Worm (Caenorhabditis elegans) whole organism, L1 larva: ENCODE results near the gene W02B12.13.

Experiments
- F16B12.6 ChIP-seq: fragments of 150-350 bp; optimal IDR thresholded peaks from 2 replicates; lab custom pipeline; 2014; ENCODE audit warnings: missing biosample characterization, missing genetic modification characterization
- Y116A8C.19 ChIP-seq: sonication (generic microtip); optimal IDR thresholded peaks from 2 replicates; lab custom pipeline; 2016; ENCODE audit warnings: missing compliant biosample characterization, missing genetic modification characterization, borderline replicate concordance
- aly-2 ChIP-seq: fragments of 150-350 bp; optimal IDR thresholded peaks from 2 replicates; lab custom pipeline; 2014; ENCODE audit warnings: missing biosample characterization, missing genetic modification characterization
- blmp-1 ChIP-seq: fragments of 150-350 bp; optimal IDR thresholded peaks from 2 replicates; lab custom pipeline; 2014; ENCODE audit warnings: missing biosample characterization, missing genetic modification characterization
- ceh-8 ChIP-seq: fragments of 200-800 bp; sonication (Bioruptor generic); optimal IDR thresholded peaks from 2 replicates; lab custom pipeline; 2018; ENCODE audit warnings: mild to moderate bottlenecking, missing genetic modification characterization, moderate library complexity, missing compliant biosample characterization
- ceh-90 ChIP-seq: sonication (generic microtip); optimal IDR thresholded peaks from 2 replicates; lab custom pipeline; 2016; ENCODE audit warnings: missing genetic modification characterization, missing compliant biosample characterization
- ces-1 ChIP-seq: fragments of 150-350 bp; optimal IDR thresholded peaks from 2 replicates; lab custom pipeline; 2014; ENCODE audit warnings: missing biosample characterization, missing genetic modification reagents, missing genetic modification characterization
- dpl-1 ChIP-seq, 3 experiments: fragments of 150-350 bp in 2 of 3; sonication (generic microtip) in 1 of 3; optimal IDR thresholded peaks; 2 replicates each; lab custom pipeline; 2014 to 2017; ENCODE audit warnings: missing biosample characterization in 3 of 3, missing genetic modification characterization in 3 of 3, missing genetic modification reagents in 3 of 3
- efl-1 ChIP-seq, 4 experiments: fragments of 150-350 bp; optimal IDR thresholded peaks in 3 of 4; peaks in 1 of 4; 1 replicate in 1 of 4; 2 replicates in 3 of 4; lab custom pipeline; 2014; ENCODE audit warnings: missing biosample characterization in 2 of 4, missing genetic modification characterization in 2 of 4, missing genetic modification reagents in 2 of 4
- egl-13 ChIP-seq: sonication (generic microtip); optimal IDR thresholded peaks from 2 replicates; lab custom pipeline; 2016; ENCODE audit warnings: missing genotype, missing genetic modification reagents, missing genetic modification characterization, missing compliant biosample characterization
- elt-3 ChIP-seq, 6 experiments: fragments of 150-350 bp in 1 of 6; sonication (generic microtip); optimal IDR thresholded peaks; 2 replicates each; lab custom pipeline; 2017 to 2018; ENCODE audit warnings: missing biosample characterization in 6 of 6, missing genetic modification characterization in 6 of 6, inconsistent platforms in 1 of 6
- ets-5 ChIP-seq: fragments of 200-800 bp; sonication (Bioruptor generic); IDR thresholded peaks from 2 replicates; pipeline ENCODE4 v1.3.6; 2022; ENCODE audit warnings: missing genetic modification characterization, missing compliant biosample characterization
- fkh-4 ChIP-seq: sonication (generic microtip); optimal IDR thresholded peaks from 2 replicates; lab custom pipeline; 2016; ENCODE audit warnings: missing compliant biosample characterization, missing genetic modification characterization, borderline replicate concordance
- fkh-8 ChIP-seq: sonication (generic microtip); optimal IDR thresholded peaks from 2 replicates; lab custom pipeline; 2016; ENCODE audit warnings: mild to moderate bottlenecking, missing genetic modification characterization, missing compliant biosample characterization
- grh-1 ChIP-seq: fragments of 200-800 bp; sonication (Bioruptor generic); IDR thresholded peaks from 2 replicates; pipeline ENCODE4 v1.3.6; 2022; ENCODE audit warnings: missing genetic modification reagents, missing genetic modification characterization, missing compliant biosample characterization
- hlh-17 ChIP-seq: fragments of 200-800 bp; sonication (Bioruptor generic); optimal IDR thresholded peaks from 2 replicates; lab custom pipeline; 2018; ENCODE audit warnings: missing genetic modification characterization, mild to moderate bottlenecking, missing compliant biosample characterization, moderate library complexity, borderline replicate concordance
- hpl-2 ChIP-seq: fragments of 150-350 bp; optimal IDR thresholded peaks from 2 replicates; lab custom pipeline; 2014; ENCODE audit warnings: missing biosample characterization, missing genetic modification reagents, missing genetic modification characterization
- irx-1 ChIP-seq: sonication (generic microtip); optimal IDR thresholded peaks from 2 replicates; lab custom pipeline; 2016; ENCODE audit warnings: missing genetic modification characterization, missing compliant biosample characterization
- isw-1 ChIP-seq: fragments of 200-800 bp; sonication (Bioruptor generic); IDR thresholded peaks from 2 replicates; pipeline ENCODE4 v1.3.6; 2022; ENCODE audit warnings: missing genetic modification characterization, missing compliant biosample characterization
- lin-14 ChIP-seq: fragments of 200-800 bp; sonication (Bioruptor generic); optimal IDR thresholded peaks from 2 replicates; lab custom pipeline; 2018; ENCODE audit warnings: mild to moderate bottlenecking, missing genetic modification characterization, moderate library complexity, missing compliant biosample characterization
- lin-35 ChIP-seq, 2 experiments: fragments of 150-350 bp; optimal IDR thresholded peaks; 2 replicates each; lab custom pipeline; 2014; ENCODE audit warnings: missing biosample characterization in 2 of 2, missing genetic modification characterization in 2 of 2, missing genetic modification reagents in 2 of 2
- lsy-2 ChIP-seq, 2 experiments: fragments of 150-350 bp; optimal IDR thresholded peaks; 2 replicates each; lab custom pipeline; 2014; ENCODE audit warnings: missing biosample characterization in 2 of 2, missing genetic modification characterization in 2 of 2
- mab-9 ChIP-seq: fragments of 200-800 bp; sonication (Bioruptor generic); IDR thresholded peaks from 2 replicates; pipeline ENCODE4 v1.3.6; 2022; ENCODE audit warnings: missing genetic modification reagents, missing genetic modification characterization, missing compliant biosample characterization
- mdl-1 ChIP-seq, 2 experiments: fragments of 150-350 bp; optimal IDR thresholded peaks; 2 replicates each; lab custom pipeline; 2014 to 2017; ENCODE audit warnings: missing biosample characterization in 2 of 2, missing genetic modification characterization in 2 of 2, inconsistent platforms in 1 of 2
- mef-2 ChIP-seq: fragments of 150-350 bp; optimal IDR thresholded peaks from 2 replicates; lab custom pipeline; 2014; ENCODE audit warnings: missing biosample characterization, missing genetic modification characterization
- mep-1 ChIP-seq: fragments of 150-350 bp; optimal IDR thresholded peaks from 2 replicates; lab custom pipeline; 2014; ENCODE audit warnings: missing biosample characterization, missing genetic modification characterization
- nhr-11 ChIP-seq: fragments of 150-350 bp; optimal IDR thresholded peaks from 2 replicates; lab custom pipeline; 2014; ENCODE audit warnings: missing biosample characterization, missing genetic modification characterization
- nhr-19 ChIP-seq: fragments of 200-800 bp; sonication (Bioruptor generic); conservative IDR thresholded peaks from 2 replicates; pipeline ENCODE4 v1.3.6; 2022; ENCODE audit warnings: missing genetic modification characterization, missing compliant biosample characterization
- nhr-20 ChIP-seq: sonication (generic microtip); optimal IDR thresholded peaks from 2 replicates; lab custom pipeline; 2016; ENCODE audit warnings: mild to moderate bottlenecking, missing genetic modification characterization, missing compliant biosample characterization
- nhr-47 ChIP-seq: sonication (generic microtip); optimal IDR thresholded peaks from 2 replicates; lab custom pipeline; 2016; ENCODE audit warnings: mild to moderate bottlenecking, missing genetic modification characterization, moderate library complexity, missing compliant biosample characterization
- nhr-71 ChIP-seq: sonication (generic microtip); optimal IDR thresholded peaks from 2 replicates; lab custom pipeline; 2016; ENCODE audit warnings: mild to moderate bottlenecking, missing genetic modification characterization, moderate library complexity, missing compliant biosample characterization
- nhr-76 ChIP-seq: sonication (generic microtip); optimal IDR thresholded peaks from 2 replicates; lab custom pipeline; 2017; ENCODE audit warnings: missing biosample characterization, missing genetic modification characterization
- nhr-84 ChIP-seq: sonication (generic microtip); optimal IDR thresholded peaks from 2 replicates; lab custom pipeline; 2017; ENCODE audit warnings: missing biosample characterization, missing genetic modification characterization
- nhr-85 ChIP-seq: sonication (generic microtip); peaks from one replicate; lab custom pipeline; 2016; ENCODE audit warnings: missing genetic modification characterization, inconsistent platforms, missing compliant biosample characterization
- nhr-90 ChIP-seq: sonication (generic microtip); optimal IDR thresholded peaks from 2 replicates; lab custom pipeline; 2016; ENCODE audit warnings: mild to moderate bottlenecking, missing genetic modification characterization, missing compliant biosample characterization; ENCODE audit not compliant: poor library complexity
- skn-1 ChIP-seq: fragments of 150-350 bp; optimal IDR thresholded peaks from 2 replicates; lab custom pipeline; 2014; ENCODE audit warnings: missing biosample characterization, missing genetic modification characterization
- snpc-4 ChIP-seq: fragments of 150-350 bp; optimal IDR thresholded peaks from 2 replicates; lab custom pipeline; 2014; ENCODE audit warnings: missing biosample characterization, missing genetic modification characterization
- snu-23 ChIP-seq: sonication (generic microtip); optimal IDR thresholded peaks from 2 replicates; lab custom pipeline; 2016; ENCODE audit warnings: missing genetic modification characterization, missing compliant biosample characterization
- sox-4 ChIP-seq: sonication (generic microtip); optimal IDR thresholded peaks from 2 replicates; lab custom pipeline; 2016; ENCODE audit warnings: missing genetic modification characterization, missing compliant biosample characterization
- sptf-1 ChIP-seq: fragments of 150-350 bp; optimal IDR thresholded peaks from 2 replicates; lab custom pipeline; 2014; ENCODE audit warnings: missing biosample characterization, missing genetic modification characterization
- sup-37 ChIP-seq: fragments of 200-800 bp; sonication (Bioruptor generic); optimal IDR thresholded peaks from 2 replicates; lab custom pipeline; 2018; ENCODE audit warnings: mild to moderate bottlenecking, missing genetic modification characterization, missing compliant biosample characterization
- tbx-2 ChIP-seq: sonication (generic microtip); optimal IDR thresholded peaks from 2 replicates; lab custom pipeline; 2016; ENCODE audit warnings: missing genetic modification characterization, missing compliant biosample characterization
- tlp-1 ChIP-seq: fragments of 150-350 bp; optimal IDR thresholded peaks from 2 replicates; lab custom pipeline; 2014; ENCODE audit warnings: missing biosample characterization, missing genetic modification characterization
- unc-98 ChIP-seq: fragments of 200-800 bp; sonication (Bioruptor generic); IDR thresholded peaks from 2 replicates; pipeline ENCODE4 v1.3.6; 2022; ENCODE audit warnings: missing genetic modification characterization, missing compliant biosample characterization
- xbp-1 ChIP-seq: sonication (generic microtip); optimal IDR thresholded peaks from 2 replicates; lab custom pipeline; 2016; ENCODE audit warnings: missing genetic modification characterization, missing compliant biosample characterization

Gene W02B12.13

ce11 chrII:11486698-11487234 lies 41.7 kb downstream of the W02B12.13 start, which contains the start of gene ttr-18:
Gene ttr-18 (minus strand): TSS chrII:11486748.
- TF ChIP-seq mef-2 (tag; lab: Kevin White, UChicago): no peak
- TF ChIP-seq nhr-20 (tag; lab: Kevin White, UChicago): peak; percentile 28
- TF ChIP-seq nhr-85: peak; percentile 77
- TF ChIP-seq fkh-4 (tag; lab: Kevin White, UChicago): no peak
- TF ChIP-seq F16B12.6 (tag; lab: Kevin White, UChicago): no peak
- TF ChIP-seq lin-14 (GFP tag; lab: Kevin White, UChicago): peak; percentile 58
- TF ChIP-seq sup-37: no peak
- no peak for TF ChIP-seq nhr-76 (tag; lab: Kevin White, UChicago)
- no peak for TF ChIP-seq egl-13 (tag; lab: Kevin White, UChicago)
- TF ChIP-seq mdl-1 (tag; optimal IDR thresholded peaks at IDR 0.05; lab: Kevin White, UChicago): no peak
- no peak for TF ChIP-seq unc-98 (GFP tag; lab: Robert Waterston, UW)
- TF ChIP-seq nhr-90 (tag; lab: Kevin White, UChicago): peak; percentile 16
- TF ChIP-seq grh-1 (GFP tag; lab: Robert Waterston, UW): no peak
- peak in 1 of 6 experiments; percentile 40 for TF ChIP-seq elt-3 (tag; optimal IDR thresholded peaks at IDR 0.05; lab: Kevin White, UChicago)
- TF ChIP-seq blmp-1 (tag; lab: Kevin White, UChicago): peak; percentile 9
- peak; percentile 39 for TF ChIP-seq snu-23 (GFP tag; lab: Kevin White, UChicago)

- no peak for TF ChIP-seq ceh-8
- no peak for TF ChIP-seq hpl-2
- TF ChIP-seq tlp-1 (tag; lab: Kevin White, UChicago): no peak
- TF ChIP-seq tbx-2 (tag; lab: Kevin White, UChicago): no peak
- TF ChIP-seq sox-4 (tag; lab: Kevin White, UChicago): no peak
- TF ChIP-seq nhr-84 (tag; lab: Kevin White, UChicago): no peak
- TF ChIP-seq ces-1 (GFP tag; lab: Kevin White, UChicago): no peak
- no peak for TF ChIP-seq ceh-90 (tag; lab: Kevin White, UChicago)
- no peak for TF ChIP-seq efl-1 (optimal IDR thresholded peaks at IDR 0.05; lab: Kevin White, UChicago)
- TF ChIP-seq efl-1 (GFP tag; optimal IDR thresholded peaks at IDR 0.05 in 1 of 2; lab: Kevin White, UChicago): no peak
- no peak for TF ChIP-seq dpl-1 (GFP tag; optimal IDR thresholded peaks at IDR 0.05; lab: Kevin White, UChicago)
- no peak for TF ChIP-seq nhr-90 (tag; lab: Kevin White, UChicago)
- no peak for TF ChIP-seq nhr-47 (tag; lab: Kevin White, UChicago)
- TF ChIP-seq aly-2: no peak
- TF ChIP-seq hlh-17 (GFP tag; lab: Kevin White, UChicago): no peak
- no peak for TF ChIP-seq ets-5 (GFP tag; lab: Robert Waterston, UW)
- TF ChIP-seq irx-1 (tag; lab: Kevin White, UChicago): no peak
- TF ChIP-seq sptf-1 (tag; lab: Kevin White, UChicago): no peak
- TF ChIP-seq isw-1 (GFP tag; lab: Robert Waterston, UW): no peak
- no peak for TF ChIP-seq nhr-71 (tag; lab: Kevin White, UChicago)
Observed at ce11 chrII:11487999-11488398, 42.9 kb downstream of the W02B12.13 start, which contains the start of gene B0334.13. Gene B0334.13 (plus strand): TSS chrII:11488299.

- TF ChIP-seq nhr-85 (peak; percentile 87), nhr-71 (tag; lab: Kevin White, UChicago) (peak; percentile 74), lsy-2 (tag; optimal IDR thresholded peaks at IDR 0.05; lab: Kevin White, UChicago) (peak; percentile 29 to 40), mep-1 (peak; percentile 28), ceh-90 (tag; lab: Kevin White, UChicago) (no peak), Y116A8C.19 (tag; lab: Kevin White, UChicago) (no peak), lin-35 (GFP tag; optimal IDR thresholded peaks at IDR 0.05; lab: Kevin White, UChicago) (peak in 1 of 2 experiments; percentile 36), aly-2 (no peak), nhr-19 (GFP tag; lab: Robert Waterston, UW) (peak; percentile 49), snu-23 (GFP tag; lab: Kevin White, UChicago) (peak; percentile 30), nhr-20 (tag; lab: Kevin White, UChicago) (peak; percentile 64), grh-1 (GFP tag; lab: Robert Waterston, UW) (no peak), nhr-47 (tag; lab: Kevin White, UChicago) (peak; percentile 34), xbp-1 (tag; lab: Kevin White, UChicago) (peak; percentile 11), skn-1 (tag; lab: Kevin White, UChicago) (peak; percentile 31), elt-3 (tag; optimal IDR thresholded peaks at IDR 0.05; lab: Kevin White, UChicago) (peak in 1 of 6 experiments; percentile 21), nhr-90 (tag; lab: Kevin White, UChicago) (peak; percentile 14), mab-9 (no peak), lin-14 (GFP tag; lab: Kevin White, UChicago) (peak; percentile 35), blmp-1 (tag; lab: Kevin White, UChicago) (peak; percentile 44), fkh-8 (tag; lab: Kevin White, UChicago) (peak; percentile 76), nhr-11 (tag; lab: Kevin White, UChicago) (no peak), snpc-4 (tag; lab: Kevin White, UChicago) (no peak), dpl-1 (GFP tag; optimal IDR thresholded peaks at IDR 0.05; lab: Kevin White, UChicago) (peak in 1 of 3 experiments; percentile 9), efl-1 (optimal IDR thresholded peaks at IDR 0.05; lab: Kevin White, UChicago) (no peak), efl-1 (GFP tag; optimal IDR thresholded peaks at IDR 0.05 in 1 of 2; lab: Kevin White, UChicago) (peak in 1 of 2 experiments; percentile 91)
Observed at ce11 chrII:11492843-11493242, 47.8 kb downstream of the W02B12.13 start, which contains the start of gene hacl-1. Gene hacl-1 (minus strand): TSS chrII:11492963.
